Worm (Caenorhabditis elegans) whole organism, early embryonic: ENCODE results near the gene F46B6.4.

Source experiments
- B0310.2 ChIP-seq: sonication (generic microtip); optimal IDR thresholded peaks from 2 replicates; lab custom pipeline; 2016; ENCODE audit warnings: mild to moderate bottlenecking, missing genetic modification characterization, missing compliant biosample characterization
- ama-1 ChIP-seq: fragments of 150-350 bp; optimal IDR thresholded peaks from 2 replicates; lab custom pipeline; 2014
- ceh-13 ChIP-seq: fragments of 200-800 bp; sonication (Bioruptor generic); optimal IDR thresholded peaks from 2 replicates; lab custom pipeline; 2018; ENCODE audit warnings: mild to moderate bottlenecking, missing genetic modification characterization, missing compliant biosample characterization
- ceh-36 ChIP-seq: sonication (generic microtip); optimal IDR thresholded peaks from 2 replicates; lab custom pipeline; 2016; ENCODE audit warnings: missing genetic modification characterization, inconsistent platforms, missing compliant biosample characterization
- flt-1 ChIP-seq: fragments of 200-800 bp; sonication (Bioruptor generic); IDR thresholded peaks from 2 replicates; pipeline ENCODE4 v1.3.6; 2022; ENCODE audit warnings: missing genetic modification characterization, missing compliant biosample characterization
- hnd-1 ChIP-seq: sonication (generic microtip); optimal IDR thresholded peaks from 2 replicates; lab custom pipeline; 2016; ENCODE audit warnings: missing genetic modification characterization, missing compliant biosample characterization
- sea-1 ChIP-seq: fragments of 200-800 bp; sonication (Bioruptor generic); conservative IDR thresholded peaks from 2 replicates; pipeline ENCODE4 v1.3.6; 2022; ENCODE audit warnings: missing genetic modification characterization, missing compliant biosample characterization
- tra-4 ChIP-seq: sonication (generic microtip); optimal IDR thresholded peaks from 2 replicates; lab custom pipeline; 2017; ENCODE audit warnings: missing genetic modification characterization, missing compliant biosample characterization

DNA sequence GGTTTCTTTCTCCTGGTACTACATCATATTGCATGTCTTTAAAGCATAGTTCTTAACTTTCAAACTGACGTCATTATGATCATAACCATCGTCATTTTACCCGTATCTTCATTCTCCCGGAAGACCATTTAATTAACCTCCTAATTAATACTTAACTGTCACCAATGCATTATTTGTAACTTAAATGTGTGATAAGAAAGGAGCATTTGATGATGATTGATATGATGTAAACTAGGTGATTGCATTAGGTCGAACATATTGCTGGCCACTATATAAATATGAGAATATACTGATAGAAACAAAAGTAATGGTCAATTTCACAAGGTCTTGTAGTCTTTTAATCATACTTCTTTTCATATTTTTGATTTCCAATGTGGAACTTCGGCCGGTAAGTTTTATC lies 23.1 kb downstream of the F46B6.4 start, which contains the start of gene hrg-3:
- TF ChIP-seq sea-1 (GFP tag; lab: Robert Waterston, UW) (no peak), ceh-36 (tag; lab: Kevin White, UChicago) (no peak), ceh-13 (GFP tag; lab: Kevin White, UChicago) (no peak), hnd-1 (tag; lab: Kevin White, UChicago) (no peak), flt-1 (no peak), tra-4 (tag; lab: Kevin White, UChicago) (no peak), B0310.2 (tag; lab: Kevin White, UChicago) (no peak), ama-1 (no peak)
